Fruit fly (Drosophila melanogaster) whole organism, wandering third instar larva: ENCODE measurements around the gene CG18622.

Experiments
- CrebA ChIP-seq: fragments of 200-800 bp; sonication (Bioruptor generic); optimal IDR thresholded peaks from 2 replicates; lab custom pipeline; 2016; ENCODE audit warnings: missing biosample characterization, mild to moderate bottlenecking, missing genetic modification characterization, borderline replicate concordance
- Myc ChIP-seq: fragments of >200 bp; optimal IDR thresholded peaks from 2 replicates; lab custom pipeline; 2017
- Rel ChIP-seq, 2 experiments: fragments of 200-800 bp; sonication (Bioruptor generic) in 1 of 2; optimal IDR thresholded peaks; 2 replicates in 1 of 2; 3 replicates in 1 of 2; lab custom pipeline; 2016 to 2019; ENCODE audit warnings: mild to moderate bottlenecking in 2 of 2, missing biosample characterization in 2 of 2, missing genetic modification characterization in 2 of 2, moderate library complexity in 1 of 2
- Vsx2 ChIP-seq: fragments of 200-300, 225-300 bp; sonication (Bioruptor generic); optimal IDR thresholded peaks from 2 replicates; lab custom pipeline; 2018; ENCODE audit warnings: missing biosample characterization, missing genetic modification characterization; ENCODE audit not compliant: partially characterized antibody
- br ChIP-seq: fragments of 200-800 bp; sonication (Bioruptor generic); optimal IDR thresholded peaks from 2 replicates; lab custom pipeline; 2016; ENCODE audit warnings: missing biosample characterization, missing genetic modification characterization
- dmrt93B ChIP-seq: fragments of 200-800 bp; sonication (Bioruptor generic); optimal IDR thresholded peaks from 2 replicates; lab custom pipeline; 2018; ENCODE audit warnings: missing biosample characterization, mild to moderate bottlenecking, missing genetic modification characterization
- fru ChIP-seq: fragments of 200-800 bp; sonication (Bioruptor generic); optimal IDR thresholded peaks from 3 replicates; lab custom pipeline; 2016; ENCODE audit warnings: missing biosample characterization, mild to moderate bottlenecking, missing genetic modification characterization
- lola ChIP-seq: fragments of >200 bp; optimal IDR thresholded peaks from 2 replicates; lab custom pipeline; 2017; ENCODE audit warnings: missing biosample characterization, missing genetic modification characterization
- psq ChIP-seq: fragments of 200-800 bp; sonication (Bioruptor generic); optimal IDR thresholded peaks from 3 replicates; lab custom pipeline; 2017; ENCODE audit warnings: missing biosample characterization, mild to moderate bottlenecking, missing genetic modification characterization, moderate library complexity
- usp ChIP-seq: fragments of >200 bp; optimal IDR thresholded peaks from 2 replicates; lab custom pipeline; 2017; ENCODE audit warnings: missing biosample characterization, missing genetic modification characterization
- woc ChIP-seq: sonication (Bioruptor generic); optimal IDR thresholded peaks from 2 replicates; lab custom pipeline; 2016; ENCODE audit warnings: missing biosample characterization, mild to moderate bottlenecking, missing genetic modification characterization

- no peak for TF ChIP-seq CrebA
- no peak for TF ChIP-seq woc (GFP tag; lab: Kevin White, UChicago)
- TF ChIP-seq psq (GFP tag; lab: Kevin White, UChicago) = no peak
- peak; percentile 27 for TF ChIP-seq Vsx2
- TF ChIP-seq Rel (GFP tag; optimal IDR thresholded peaks at IDR 0.05; lab: Kevin White, UChicago) = no peak
- peak; percentile 7 for TF ChIP-seq Rel (tag; optimal IDR thresholded peaks at IDR 0.05; lab: Kevin White, UChicago)
- TF ChIP-seq Myc (lab: Kevin White, UChicago) = no peak
- TF ChIP-seq usp (GFP tag; lab: Kevin White, UChicago) = no peak
- no peak for TF ChIP-seq lola
- TF ChIP-seq dmrt93B (GFP tag; lab: Kevin White, UChicago) = no peak
- TF ChIP-seq br (GFP tag; lab: Kevin White, UChicago) = no peak
- peak; percentile 27 for TF ChIP-seq fru
Measured at dm6 chr3R:17008018-17008674, 20.6 kb upstream of the CG18622 start, which contains the start of gene CG8907.
